Worm (Caenorhabditis elegans): ENCODE results near the gene crp-1.

- TF ChIP-seq ztf-23 (GFP tag; IDR thresholded peaks at IDR 0.05) (no peak), ztf-29 (GFP tag; IDR thresholded peaks at IDR 0.05) (no peak), med-1 (GFP tag; optimal IDR thresholded peaks at IDR 0.05; ENCODE audit: insufficient read depth) (no peak), ref-1 (GFP tag; conservative IDR thresholded peaks at IDR 0.05) (no peak), klf-2 (GFP tag; conservative IDR thresholded peaks at IDR 0.05) (no peak), cog-1 (tag; optimal IDR thresholded peaks at IDR 0.05) (no peak), T22C8.4 (GFP tag; IDR thresholded peaks at IDR 0.05) (no peak), flt-1 (GFP tag; IDR thresholded peaks at IDR 0.05) (no peak), tab-1 (GFP tag; IDR thresholded peaks at IDR 0.05) (no peak)
These were observed 41.8 kb upstream of the crp-1 start, which contains the start of gene set-22 for ce11 chrV:10436612-10437011.

Data from whole organism, midembryonic.